Fruit fly (Drosophila melanogaster): ENCODE data around the gene CG14212.
A peak's percentile ranks its signal among the peaks of the same experiment; 100 is the strongest.

dm6 chrX:19631365-19631832 lies 5.9 kb downstream of the CG14212 start:
- TF ChIP-seq Eip78C (GFP tag) (peak; percentile 63), achi (GFP tag; optimal IDR thresholded peaks at IDR 0.05) (no peak), CG10669 (GFP tag; optimal IDR thresholded peaks at IDR 0.05) (no peak)
